Fruit fly (Drosophila melanogaster): ENCODE data around the gene CG3982.

The CG3982 gene

dm6 chr3L:9373374-9374004 is 43.7 kb downstream of the CG3982 start (continued):
- peak; percentile 53; the same call in 1 of the 3 replicates for TF ChIP-seq CG34224 (GFP tag; IDR thresholded peaks at IDR 0.05; ENCODE audit: partially characterized antibody)
- peak; percentile 38 for TF ChIP-seq CG9215 (GFP tag; IDR thresholded peaks at IDR 0.05)
- peak; percentile 11; the same call in 1 of the 3 replicates for TF ChIP-seq otp (GFP tag; IDR thresholded peaks at IDR 0.05)
- no peak for TF ChIP-seq CG42726 (GFP tag; IDR thresholded peaks at IDR 0.05; ENCODE audit: partially characterized antibody)
- TF ChIP-seq CkIIα-i1 (GFP tag; IDR thresholded peaks at IDR 0.05): no peak
- TF ChIP-seq ab (GFP tag; optimal IDR thresholded peaks at IDR 0.05): no peak
- TF ChIP-seq Vsx1 (GFP tag; optimal IDR thresholded peaks at IDR 0.05): peak; percentile 66
- no peak for TF ChIP-seq gro (GFP tag; optimal IDR thresholded peaks at IDR 0.05)
- no peak for TF ChIP-seq CG12236 (GFP tag; optimal IDR thresholded peaks at IDR 0.05)
- peak; percentile 47 for TF ChIP-seq CG18011 (GFP tag; optimal IDR thresholded peaks at IDR 0.05)
- TF ChIP-seq CG14050 (GFP tag; IDR thresholded peaks at IDR 0.05): peak; percentile 59
- TF ChIP-seq Mad (GFP tag; optimal IDR thresholded peaks at IDR 0.05): peak; percentile 47
- TF ChIP-seq CG11504 (tag; optimal IDR thresholded peaks at IDR 0.05): peak; percentile 74
- TF ChIP-seq odd (GFP tag; optimal IDR thresholded peaks at IDR 0.05): peak; percentile 69
- TF ChIP-seq CG4404 (GFP tag; IDR thresholded peaks at IDR 0.05): peak; percentile 33; the same call in 1 of the 2 replicates
- TF ChIP-seq CG3281 (GFP tag; optimal IDR thresholded peaks at IDR 0.05): peak; percentile 77
- TF ChIP-seq abd-A (tag; optimal IDR thresholded peaks at IDR 0.05): peak; percentile 63
- peak; percentile 30 for TF ChIP-seq Nf-YB (GFP tag; optimal IDR thresholded peaks at IDR 0.05)
- TF ChIP-seq mld (GFP tag; IDR thresholded peaks at IDR 0.05; ENCODE audit: partially characterized antibody): no peak
- no peak for TF ChIP-seq Neu2 (GFP tag; optimal IDR thresholded peaks at IDR 0.05; ENCODE audit: borderline replicate concordance)
- peak; percentile 55 for TF ChIP-seq wdn (GFP tag; IDR thresholded peaks at IDR 0.05)
- TF ChIP-seq gce (GFP tag; IDR thresholded peaks at IDR 0.05): 0 out of 3 replicates have a peak, but pooled peaks have one; percentile 62
- TF ChIP-seq CG10366 (GFP tag; IDR thresholded peaks at IDR 0.05): peak; percentile 49
- TF ChIP-seq bbx (GFP tag; IDR thresholded peaks at IDR 0.05; ENCODE audit: partially characterized antibody): peak; percentile 64
- no peak for TF ChIP-seq schlank (tag; optimal IDR thresholded peaks at IDR 0.05)
- peak; percentile 56; the same call in 1 of the 3 replicates for TF ChIP-seq Optix (GFP tag; IDR thresholded peaks at IDR 0.05)
- no peak for TF ChIP-seq CG2199 (GFP tag; IDR thresholded peaks at IDR 0.05)
- no peak for TF ChIP-seq Lim3 (GFP tag; IDR thresholded peaks at IDR 0.05)
- TF ChIP-seq slou (GFP tag; optimal IDR thresholded peaks at IDR 0.05): no peak
- peak; percentile 36 for TF ChIP-seq CG6683 (GFP tag; optimal IDR thresholded peaks at IDR 0.05)
- TF ChIP-seq prd (optimal IDR thresholded peaks at IDR 0.05): no peak
- peak; percentile 60 for TF ChIP-seq prd (GFP tag; IDR thresholded peaks at IDR 0.05)
- peak; percentile 66 for TF ChIP-seq sd (tag; optimal IDR thresholded peaks at IDR 0.05)
- peak; percentile 11 for TF ChIP-seq CG8924 (tag; optimal IDR thresholded peaks at IDR 0.05)
- TF ChIP-seq Jarid2 (GFP tag; optimal IDR thresholded peaks at IDR 0.05): peak; percentile 9
- TF ChIP-seq CG5180 (GFP tag; optimal IDR thresholded peaks at IDR 0.05): peak; percentile 52
- TF ChIP-seq CG6791 (GFP tag; IDR thresholded peaks at IDR 0.05; ENCODE audit: partially characterized antibody): no peak
- no peak for TF ChIP-seq Side (GFP tag; optimal IDR thresholded peaks at IDR 0.05)
- peak; percentile 76 for TF ChIP-seq cwo (GFP tag; optimal IDR thresholded peaks at IDR 0.05)
- TF ChIP-seq Hmr (GFP tag; optimal IDR thresholded peaks at IDR 0.05): peak; percentile 79
- TF ChIP-seq gcm (GFP tag; optimal IDR thresholded peaks at IDR 0.05): peak; percentile 33
- TF ChIP-seq en (GFP tag; optimal IDR thresholded peaks at IDR 0.05): no peak
- peak; percentile 13 for TF ChIP-seq CG7271 (tag; optimal IDR thresholded peaks at IDR 0.05)
- peak; percentile 69 for TF ChIP-seq B-H2 (GFP tag; optimal IDR thresholded peaks at IDR 0.05)
- TF ChIP-seq fd3F (GFP tag; optimal IDR thresholded peaks at IDR 0.05): peak; percentile 4
- TF ChIP-seq cg (GFP tag; optimal IDR thresholded peaks at IDR 0.05): peak; percentile 74
- peak in 1 of 3 experiments; percentile 36 for TF ChIP-seq Stat92E (GFP tag; optimal IDR thresholded peaks at IDR 0.05)
- TF ChIP-seq vfl (GFP tag; optimal IDR thresholded peaks at IDR 0.05): no peak
- TF ChIP-seq ham (GFP tag; IDR thresholded peaks at IDR 0.05): no peak

All from whole organism, embryonic.